Worm (Caenorhabditis elegans) whole organism, L3 larva: ENCODE data around the gene C14F11.7.

ENCODE experiments used
- R02D3.7 ChIP-seq: fragments of 150-350 bp; optimal IDR thresholded peaks from 2 replicates; lab custom pipeline; 2014; ENCODE audit warnings: missing biosample characterization, missing genetic modification characterization
- ZK546.5 ChIP-seq: sonication (generic microtip); optimal IDR thresholded peaks from 2 replicates; lab custom pipeline; 2017; ENCODE audit warnings: missing biosample characterization, missing genetic modification characterization
- ama-1 ChIP-seq: fragments of 150-350 bp; optimal IDR thresholded peaks from 2 replicates; lab custom pipeline; 2018
- ceh-28 ChIP-seq: fragments of 150-350 bp; optimal IDR thresholded peaks from 2 replicates; lab custom pipeline; 2014; ENCODE audit warnings: missing biosample characterization, missing genetic modification reagents, missing genetic modification characterization
- ceh-82 ChIP-seq: fragments of 150-350 bp; optimal IDR thresholded peaks from 2 replicates; lab custom pipeline; 2014; ENCODE audit warnings: missing biosample characterization, missing genetic modification characterization
- ceh-9 ChIP-seq: sonication (generic microtip); optimal IDR thresholded peaks from 2 replicates; lab custom pipeline; 2018; ENCODE audit warnings: missing biosample characterization, missing genetic modification characterization
- egl-5 ChIP-seq: fragments of 150-350 bp; optimal IDR thresholded peaks from 2 replicates; lab custom pipeline; 2017; ENCODE audit warnings: missing biosample characterization, missing genetic modification reagents, missing genetic modification characterization, inconsistent platforms
- elt-1 ChIP-seq: fragments of 150-350 bp; optimal IDR thresholded peaks from 2 replicates; lab custom pipeline; 2014; ENCODE audit warnings: missing biosample characterization, missing genetic modification characterization
- elt-2 ChIP-seq: sonication (generic microtip); optimal IDR thresholded peaks from 2 replicates; lab custom pipeline; 2016; ENCODE audit warnings: missing genetic modification reagents, mild to moderate bottlenecking, missing genetic modification characterization, missing compliant biosample characterization
- elt-3 ChIP-seq, 3 experiments: fragments of 150-350 bp in 1 of 3; sonication (generic microtip) in 2 of 3; optimal IDR thresholded peaks; 2 replicates in 2 of 3; 4 replicates in 1 of 3; lab custom pipeline; 2014 to 2017; ENCODE audit warnings: missing biosample characterization in 3 of 3, missing genetic modification characterization in 3 of 3
- fkh-10 ChIP-seq: sonication (generic microtip); optimal IDR thresholded peaks from 2 replicates; lab custom pipeline; 2017; ENCODE audit warnings: missing biosample characterization, missing genetic modification reagents, missing genetic modification characterization
- fkh-2 ChIP-seq: fragments of 150-350 bp; optimal IDR thresholded peaks from 2 replicates; lab custom pipeline; 2014; ENCODE audit warnings: missing biosample characterization, missing genetic modification reagents, missing genetic modification characterization
- fos-1 ChIP-seq: fragments of 150-350 bp; optimal IDR thresholded peaks from 2 replicates; lab custom pipeline; 2014; ENCODE audit warnings: missing biosample characterization, missing genetic modification characterization
- hmg-11 ChIP-seq: sonication (generic microtip); optimal IDR thresholded peaks from 2 replicates; lab custom pipeline; 2016; ENCODE audit warnings: missing genetic modification characterization, missing compliant biosample characterization
- jun-1 ChIP-seq: fragments of 150-350 bp; optimal IDR thresholded peaks from 2 replicates; lab custom pipeline; 2014; ENCODE audit warnings: missing biosample characterization, missing genetic modification reagents, missing genetic modification characterization
- lin-15B ChIP-seq: fragments of 150-350 bp; optimal IDR thresholded peaks from 2 replicates; lab custom pipeline; 2014; ENCODE audit warnings: missing biosample characterization, missing genetic modification characterization
- mdl-1 ChIP-seq: fragments of 150-350 bp; optimal IDR thresholded peaks from 2 replicates; lab custom pipeline; 2014; ENCODE audit warnings: missing biosample characterization, missing genetic modification characterization
- mml-1 ChIP-seq: fragments of 150-350 bp; sonication (generic microtip); optimal IDR thresholded peaks from 3 replicates; lab custom pipeline; 2014; ENCODE audit warnings: missing biosample characterization, missing genetic modification characterization
- nfya-1 ChIP-seq: sonication (generic microtip); optimal IDR thresholded peaks from 2 replicates; lab custom pipeline; 2017; ENCODE audit warnings: missing genetic modification characterization, mild to moderate bottlenecking, missing compliant biosample characterization, antibody characterized with exemption, moderate library complexity; ENCODE audit not compliant: insufficient read depth
- nhr-23 ChIP-seq: fragments of 150-350 bp; optimal IDR thresholded peaks from 2 replicates; lab custom pipeline; 2014; ENCODE audit warnings: missing biosample characterization, missing genetic modification reagents, missing genetic modification characterization
- nhr-25 ChIP-seq: sonication (generic microtip); optimal IDR thresholded peaks from 2 replicates; lab custom pipeline; 2017; ENCODE audit warnings: missing biosample characterization, missing genetic modification characterization
- nhr-28 ChIP-seq: fragments of 150-350 bp; optimal IDR thresholded peaks from 2 replicates; lab custom pipeline; 2014; ENCODE audit warnings: missing biosample characterization, missing genetic modification characterization
- nhr-43 ChIP-seq: sonication (generic microtip); optimal IDR thresholded peaks from 2 replicates; lab custom pipeline; 2016; ENCODE audit warnings: mild to moderate bottlenecking, missing genetic modification characterization, missing compliant biosample characterization; ENCODE audit not compliant: poor library complexity, severe bottlenecking
- nhr-67 ChIP-seq: fragments of 150-350 bp; optimal IDR thresholded peaks from 2 replicates; lab custom pipeline; 2014; ENCODE audit warnings: missing biosample characterization, missing genetic modification characterization
- pha-4 ChIP-seq: fragments of 150-350 bp; optimal IDR thresholded peaks from 2 replicates; lab custom pipeline; 2014; ENCODE audit warnings: missing biosample characterization, missing genetic modification reagents, missing genetic modification characterization
- pqm-1 ChIP-seq: fragments of 150-350 bp; optimal IDR thresholded peaks from 2 replicates; lab custom pipeline; 2017; ENCODE audit warnings: missing biosample characterization, missing genetic modification characterization, inconsistent platforms
- sea-2 ChIP-seq: fragments of 150-350 bp; sonication (generic microtip); optimal IDR thresholded peaks from 4 replicates; lab custom pipeline; 2014; ENCODE audit warnings: missing biosample characterization, missing genetic modification reagents, missing genetic modification characterization
- skn-1 ChIP-seq: fragments of 150-350 bp; optimal IDR thresholded peaks from 2 replicates; lab custom pipeline; 2014; ENCODE audit warnings: missing biosample characterization, missing genetic modification characterization
- tbx-2 ChIP-seq: sonication (generic microtip); optimal IDR thresholded peaks from 2 replicates; lab custom pipeline; 2016; ENCODE audit warnings: mild to moderate bottlenecking, missing genetic modification characterization, missing compliant biosample characterization
- unc-39 ChIP-seq: sonication (generic microtip); optimal IDR thresholded peaks from 4 replicates; lab custom pipeline; 2017; ENCODE audit warnings: missing biosample characterization, missing genetic modification characterization
- unc-62 ChIP-seq: fragments of 150-350 bp; sonication (generic microtip); optimal IDR thresholded peaks from 4 replicates; lab custom pipeline; 2014; ENCODE audit warnings: missing biosample characterization, missing genetic modification reagents, missing genetic modification characterization
- zag-1 ChIP-seq: fragments of 150-350 bp; optimal IDR thresholded peaks from 2 replicates; lab custom pipeline; 2014; ENCODE audit warnings: missing biosample characterization, missing genetic modification characterization

Gene C14F11.7

DNA sequence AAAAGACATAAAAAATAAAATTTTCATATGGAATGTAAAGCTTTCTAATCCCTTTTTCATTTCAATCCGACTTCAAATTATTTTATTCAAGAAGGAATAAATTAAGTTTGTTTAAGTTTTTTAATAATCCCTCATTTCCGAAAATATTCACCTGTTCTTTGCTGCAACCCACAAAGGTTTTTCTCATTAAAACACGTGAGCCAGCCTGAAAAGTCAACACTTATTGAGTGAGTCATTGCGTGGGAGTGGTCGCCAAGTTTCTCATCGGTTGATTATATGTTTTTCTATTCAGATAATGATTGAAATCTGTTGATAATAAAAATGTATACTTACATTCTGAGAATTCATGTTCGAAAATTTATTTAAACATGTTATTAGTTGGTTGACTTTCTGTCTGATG is 37.1 kb upstream of the C14F11.7 start:
- TF ChIP-seq skn-1 (tag; lab: Kevin White, UChicago) (no peak), pqm-1 (tag; lab: Kevin White, UChicago) (peak; percentile 13), pha-4 (tag; lab: Kevin White, UChicago) (peak; percentile 25)

DNA sequence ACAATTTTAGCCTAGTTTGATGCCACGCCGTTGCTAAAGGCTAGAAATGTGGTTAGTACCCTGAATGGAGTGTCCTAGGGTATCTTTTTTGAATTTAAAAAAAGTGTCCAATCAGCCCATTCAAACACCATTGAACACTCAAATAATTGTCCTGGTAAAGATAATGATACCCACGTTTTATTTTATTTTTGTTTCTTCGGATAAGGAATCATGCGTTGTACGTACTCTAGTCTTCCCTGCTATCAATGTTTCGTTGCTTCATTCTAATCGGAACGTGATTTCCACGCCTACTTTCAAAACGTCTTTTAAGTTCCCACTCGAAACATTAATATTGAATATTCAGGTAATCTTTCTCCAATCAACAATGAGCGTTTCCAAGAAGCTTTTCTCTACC is 32.3 kb upstream of the C14F11.7 start, which contains the start of gene got-2.2:
TSS of gene got-2.2 (plus strand) at position 344 of the 394 bp plus-strand sequence.
- no peak for TF ChIP-seq ZK546.5 (tag; lab: Kevin White, UChicago)
- TF ChIP-seq nhr-28 (tag; lab: Kevin White, UChicago), result no peak
- no peak for TF ChIP-seq nhr-67 (tag; lab: Kevin White, UChicago)
- TF ChIP-seq ama-1 (lab: Kevin White, UChicago), result no peak
- TF ChIP-seq pha-4 (tag; lab: Kevin White, UChicago), result no peak
- TF ChIP-seq fos-1, result no peak
- TF ChIP-seq zag-1 (tag; lab: Kevin White, UChicago), result no peak
- no peak for TF ChIP-seq ceh-28 (tag; lab: Kevin White, UChicago)
- TF ChIP-seq nhr-43 (tag; lab: Kevin White, UChicago), result peak; percentile 2
- no peak for TF ChIP-seq sea-2 (GFP tag; lab: Kevin White, UChicago)
- no peak for TF ChIP-seq elt-1 (tag; lab: Kevin White, UChicago)
- TF ChIP-seq jun-1 (tag; lab: Kevin White, UChicago), result peak; percentile 4
- TF ChIP-seq elt-2 (tag; lab: Kevin White, UChicago), result peak; percentile 63
- no peak for TF ChIP-seq elt-3 (tag; optimal IDR thresholded peaks at IDR 0.05; lab: Kevin White, UChicago)
- no peak for TF ChIP-seq fkh-10
- TF ChIP-seq skn-1 (tag; lab: Kevin White, UChicago), result no peak
- TF ChIP-seq nhr-25 (tag; lab: Kevin White, UChicago), result no peak
- peak; percentile 95 for TF ChIP-seq pqm-1 (tag; lab: Kevin White, UChicago)

DNA sequence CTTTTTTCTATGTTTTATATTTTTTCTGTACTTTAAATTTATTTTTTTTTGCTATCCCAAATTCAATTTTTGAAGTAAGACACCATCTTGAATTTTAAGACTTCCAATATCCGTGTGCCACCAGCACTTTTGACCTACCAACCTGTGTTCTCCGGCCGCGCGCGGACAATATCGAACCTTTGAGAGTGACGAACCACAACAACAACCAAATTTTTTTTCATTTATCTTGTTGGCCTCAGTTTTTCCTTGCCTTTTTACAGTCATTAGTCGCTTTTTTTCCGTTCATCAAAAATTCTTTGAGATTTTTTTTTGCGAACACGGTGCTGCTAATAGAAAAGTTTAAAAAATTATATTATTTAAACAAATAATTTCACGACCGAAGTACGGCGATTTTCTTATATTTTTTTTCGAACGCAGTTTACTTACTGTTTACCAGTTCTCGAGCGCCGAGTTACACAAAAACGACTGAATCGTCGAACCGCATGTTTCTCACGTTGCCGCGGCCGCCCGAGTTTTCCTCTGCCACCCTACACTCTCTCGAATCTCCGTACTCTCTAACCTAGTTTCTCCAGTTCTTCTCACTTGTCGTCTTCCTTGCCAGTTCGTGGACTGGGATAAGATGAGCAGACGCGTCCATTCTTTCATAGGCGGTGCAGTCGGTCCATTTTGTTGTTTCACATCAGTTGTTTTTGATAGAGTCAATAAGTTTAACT is 31.7 kb upstream of the C14F11.7 start:
- TF ChIP-seq nfya-1 (tag; lab: Kevin White, UChicago), result peak; percentile 43
- TF ChIP-seq ama-1 (lab: Kevin White, UChicago), result no peak
- TF ChIP-seq lin-15B (tag; lab: Kevin White, UChicago), result peak; percentile 12
- TF ChIP-seq tbx-2 (tag; lab: Kevin White, UChicago), result no peak
- peak; percentile 74 for TF ChIP-seq pha-4 (tag; lab: Kevin White, UChicago)
- TF ChIP-seq hmg-11 (tag; lab: Kevin White, UChicago), result peak; percentile 62

DNA sequence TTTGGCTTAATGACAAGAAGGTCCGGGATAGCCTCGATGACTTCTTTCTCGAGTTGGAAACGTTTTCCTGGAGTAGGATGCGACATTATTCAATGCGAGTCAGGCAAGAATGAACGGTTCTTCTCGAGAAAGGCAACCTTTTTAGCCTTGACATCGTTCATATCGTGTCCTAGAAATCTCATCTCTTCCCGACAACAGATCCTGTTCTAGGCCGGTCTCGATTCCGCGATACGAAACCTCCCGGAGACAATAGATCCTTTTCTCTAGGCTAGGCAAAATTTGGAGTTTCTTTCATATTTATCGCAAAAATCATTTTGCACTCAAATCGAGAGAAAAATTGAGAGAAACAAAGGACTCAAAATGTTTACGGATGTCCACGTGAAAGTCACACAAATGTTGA is 30.6 kb upstream of the C14F11.7 start, which contains the start of gene rml-3:
TSS of gene rml-3 (minus strand) at position 93 of the 400 bp plus-strand sequence.
- TF ChIP-seq nhr-23 (tag; lab: Kevin White, UChicago) (peak; percentile 74), ceh-28 (tag; lab: Kevin White, UChicago) (no peak)

DNA sequence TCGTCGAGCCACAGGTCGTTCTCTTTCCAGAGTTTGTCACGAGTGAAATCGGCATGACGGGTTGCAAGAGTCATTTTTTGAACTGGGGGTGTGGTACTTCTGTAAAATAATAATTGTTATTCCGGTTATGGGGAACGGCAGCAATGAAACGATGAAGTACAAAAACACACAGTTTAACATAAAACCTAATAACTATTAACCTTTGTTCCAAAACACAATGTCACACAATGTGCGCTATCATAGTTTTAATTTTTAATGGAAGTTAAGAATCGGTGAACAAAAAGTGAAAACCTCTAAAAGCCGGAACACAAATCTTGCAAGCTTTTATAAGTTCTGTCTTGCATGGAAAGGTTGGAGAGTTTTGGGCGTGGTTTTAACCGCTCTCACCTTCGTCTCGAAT is 27.1 kb upstream of the C14F11.7 start, which contains the start of gene hsp-43:
TSS of gene hsp-43 (minus strand) at position 101 of the 400 bp plus-strand sequence.
- TF ChIP-seq mdl-1 (tag; lab: Kevin White, UChicago) (no peak), mml-1 (tag; lab: Kevin White, UChicago) (no peak), pha-4 (tag; lab: Kevin White, UChicago) (no peak), jun-1 (tag; lab: Kevin White, UChicago) (no peak), egl-5 (tag; lab: Kevin White, UChicago) (no peak), lin-15B (tag; lab: Kevin White, UChicago) (no peak), fkh-2 (tag; lab: Kevin White, UChicago) (no peak), nhr-67 (tag; lab: Kevin White, UChicago) (no peak), tbx-2 (tag; lab: Kevin White, UChicago) (no peak), unc-62 (GFP tag; lab: Kevin White, UChicago) (no peak), R02D3.7 (tag; lab: Kevin White, UChicago) (no peak), unc-39 (tag; lab: Kevin White, UChicago) (no peak), ceh-9 (tag; lab: Kevin White, UChicago) (no peak), ceh-82 (tag; lab: Kevin White, UChicago) (no peak), nhr-23 (tag; lab: Kevin White, UChicago) (no peak)
